Worm (Caenorhabditis elegans) whole organism, L1 larva: ENCODE results near the gene cah-3.
"Not testable (repeated sequence)": the region's sequence is repeated elsewhere in the genome, so short reads cannot be mapped to it uniquely, and the experiment has no call there.

Experiments used
- C16A3.4 ChIP-seq: fragments of 150-350 bp; optimal IDR thresholded peaks from 2 replicates; lab custom pipeline; 2014; ENCODE audit warnings: missing biosample characterization, missing genetic modification characterization
- C34B4.2 ChIP-seq: sonication (generic microtip); optimal IDR thresholded peaks from 2 replicates; lab custom pipeline; 2017; ENCODE audit warnings: mild to moderate bottlenecking, missing genetic modification characterization, missing compliant biosample characterization
- F16B12.6 ChIP-seq: fragments of 150-350 bp; optimal IDR thresholded peaks from 2 replicates; lab custom pipeline; 2014; ENCODE audit warnings: missing biosample characterization, missing genetic modification characterization
- Y116A8C.19 ChIP-seq: sonication (generic microtip); optimal IDR thresholded peaks from 2 replicates; lab custom pipeline; 2016; ENCODE audit warnings: missing compliant biosample characterization, missing genetic modification characterization, borderline replicate concordance
- aly-2 ChIP-seq: fragments of 150-350 bp; optimal IDR thresholded peaks from 2 replicates; lab custom pipeline; 2014; ENCODE audit warnings: missing biosample characterization, missing genetic modification characterization
- ceh-8 ChIP-seq: fragments of 200-800 bp; sonication (Bioruptor generic); optimal IDR thresholded peaks from 2 replicates; lab custom pipeline; 2018; ENCODE audit warnings: mild to moderate bottlenecking, missing genetic modification characterization, moderate library complexity, missing compliant biosample characterization
- ceh-88 ChIP-seq: fragments of 200-800 bp; sonication (Bioruptor generic); IDR thresholded peaks from 2 replicates; pipeline ENCODE4 v1.3.6; 2022; ENCODE audit warnings: missing genetic modification characterization, missing compliant biosample characterization
- ceh-90 ChIP-seq: sonication (generic microtip); optimal IDR thresholded peaks from 2 replicates; lab custom pipeline; 2016; ENCODE audit warnings: missing genetic modification characterization, missing compliant biosample characterization
- dpl-1 ChIP-seq, 3 experiments: fragments of 150-350 bp in 2 of 3; sonication (generic microtip) in 1 of 3; optimal IDR thresholded peaks; 2 replicates each; lab custom pipeline; 2014 to 2017; ENCODE audit warnings: missing biosample characterization in 3 of 3, missing genetic modification characterization in 3 of 3, missing genetic modification reagents in 3 of 3
- egl-27 ChIP-seq, 2 experiments: fragments of 150-350 bp in 1 of 2; sonication (generic microtip); optimal IDR thresholded peaks; 3 replicates each; lab custom pipeline; 2017 to 2018; ENCODE audit warnings: missing biosample characterization in 2 of 2, missing genetic modification characterization in 2 of 2, missing genetic modification reagents in 2 of 2
- elt-2 ChIP-seq: sonication (generic microtip); optimal IDR thresholded peaks from 2 replicates; lab custom pipeline; 2016; ENCODE audit warnings: missing genetic modification characterization, mild to moderate bottlenecking, inconsistent platforms, missing compliant biosample characterization, missing genetic modification reagents
- elt-3 ChIP-seq, 6 experiments: fragments of 150-350 bp in 1 of 6; sonication (generic microtip); optimal IDR thresholded peaks; 2 replicates each; lab custom pipeline; 2017 to 2018; ENCODE audit warnings: missing biosample characterization in 6 of 6, missing genetic modification characterization in 6 of 6, inconsistent platforms in 1 of 6
- fos-1 ChIP-seq: fragments of 150-350 bp; optimal IDR thresholded peaks from 2 replicates; lab custom pipeline; 2014; ENCODE audit warnings: missing biosample characterization, missing genetic modification characterization
- lin-15B ChIP-seq: fragments of 150-350 bp; sonication (generic microtip); optimal IDR thresholded peaks from 3 replicates; lab custom pipeline; 2014; ENCODE audit warnings: missing biosample characterization, missing genetic modification characterization
- lin-35 ChIP-seq, 2 experiments: fragments of 150-350 bp; optimal IDR thresholded peaks; 2 replicates each; lab custom pipeline; 2014; ENCODE audit warnings: missing biosample characterization in 2 of 2, missing genetic modification characterization in 2 of 2, missing genetic modification reagents in 2 of 2
- mdl-1 ChIP-seq, 2 experiments: fragments of 150-350 bp; optimal IDR thresholded peaks; 2 replicates each; lab custom pipeline; 2014 to 2017; ENCODE audit warnings: missing biosample characterization in 2 of 2, missing genetic modification characterization in 2 of 2, inconsistent platforms in 1 of 2
- mep-1 ChIP-seq: fragments of 150-350 bp; optimal IDR thresholded peaks from 2 replicates; lab custom pipeline; 2014; ENCODE audit warnings: missing biosample characterization, missing genetic modification characterization
- nhr-11 ChIP-seq: fragments of 150-350 bp; optimal IDR thresholded peaks from 2 replicates; lab custom pipeline; 2014; ENCODE audit warnings: missing biosample characterization, missing genetic modification characterization
- nhr-20 ChIP-seq: sonication (generic microtip); optimal IDR thresholded peaks from 2 replicates; lab custom pipeline; 2016; ENCODE audit warnings: mild to moderate bottlenecking, missing genetic modification characterization, missing compliant biosample characterization
- nhr-237 ChIP-seq: fragments of 150-350 bp; optimal IDR thresholded peaks from 2 replicates; lab custom pipeline; 2014; ENCODE audit warnings: missing biosample characterization, missing genetic modification characterization
- nhr-76 ChIP-seq: sonication (generic microtip); optimal IDR thresholded peaks from 2 replicates; lab custom pipeline; 2017; ENCODE audit warnings: missing biosample characterization, missing genetic modification characterization
- nhr-77 ChIP-seq: fragments of 150-350 bp; optimal IDR thresholded peaks from 2 replicates; lab custom pipeline; 2014; ENCODE audit warnings: missing biosample characterization, missing genetic modification characterization
- nhr-90 ChIP-seq: sonication (generic microtip); optimal IDR thresholded peaks from 2 replicates; lab custom pipeline; 2016; ENCODE audit warnings: mild to moderate bottlenecking, missing genetic modification characterization, missing compliant biosample characterization; ENCODE audit not compliant: poor library complexity
- pag-3 ChIP-seq: sonication (generic microtip); optimal IDR thresholded peaks from 2 replicates; lab custom pipeline; 2017; ENCODE audit warnings: missing genetic modification characterization, mild to moderate bottlenecking, missing compliant biosample characterization, antibody characterized with exemption, borderline replicate concordance; ENCODE audit not compliant: insufficient read depth
- pax-3 ChIP-seq: fragments of 200-800 bp; sonication (Bioruptor generic); optimal IDR thresholded peaks from 2 replicates; lab custom pipeline; 2018; ENCODE audit warnings: mild to moderate bottlenecking, missing genetic modification characterization, moderate library complexity, missing compliant biosample characterization
- pqm-1 ChIP-seq: sonication (generic microtip); optimal IDR thresholded peaks from 3 replicates; lab custom pipeline; 2017; ENCODE audit warnings: missing biosample characterization, missing genetic modification characterization
- snpc-4 ChIP-seq: fragments of 150-350 bp; optimal IDR thresholded peaks from 2 replicates; lab custom pipeline; 2014; ENCODE audit warnings: missing biosample characterization, missing genetic modification characterization
- snu-23 ChIP-seq: sonication (generic microtip); optimal IDR thresholded peaks from 2 replicates; lab custom pipeline; 2016; ENCODE audit warnings: missing genetic modification characterization, missing compliant biosample characterization
- sox-4 ChIP-seq: sonication (generic microtip); optimal IDR thresholded peaks from 2 replicates; lab custom pipeline; 2016; ENCODE audit warnings: missing genetic modification characterization, missing compliant biosample characterization
- sptf-1 ChIP-seq: fragments of 150-350 bp; optimal IDR thresholded peaks from 2 replicates; lab custom pipeline; 2014; ENCODE audit warnings: missing biosample characterization, missing genetic modification characterization
- sup-37 ChIP-seq: fragments of 200-800 bp; sonication (Bioruptor generic); optimal IDR thresholded peaks from 2 replicates; lab custom pipeline; 2018; ENCODE audit warnings: mild to moderate bottlenecking, missing genetic modification characterization, missing compliant biosample characterization
- unc-130 ChIP-seq: fragments of 150-350 bp; optimal IDR thresholded peaks from 2 replicates; lab custom pipeline; 2017; ENCODE audit warnings: missing biosample characterization, missing genetic modification characterization, inconsistent platforms
- unc-62 ChIP-seq: fragments of 150-350 bp; optimal IDR thresholded peaks from 2 replicates; lab custom pipeline; 2014; ENCODE audit warnings: missing biosample characterization, missing genetic modification reagents, missing genetic modification characterization
- xbp-1 ChIP-seq: sonication (generic microtip); optimal IDR thresholded peaks from 2 replicates; lab custom pipeline; 2016; ENCODE audit warnings: missing genetic modification characterization, missing compliant biosample characterization
- zag-1 ChIP-seq: fragments of 150-350 bp; optimal IDR thresholded peaks from 2 replicates; lab custom pipeline; 2014; ENCODE audit warnings: missing biosample characterization, missing genetic modification characterization
- zip-4 ChIP-seq: fragments of 200-800 bp; sonication (Bioruptor generic); optimal IDR thresholded peaks from 2 replicates; lab custom pipeline; 2018; ENCODE audit warnings: mild to moderate bottlenecking, missing genetic modification characterization, moderate library complexity, missing compliant biosample characterization
- ztf-11 ChIP-seq, 2 experiments: sonication (generic microtip); optimal IDR thresholded peaks; 2 replicates each; lab custom pipeline; 2016 to 2017; ENCODE audit warnings: missing genetic modification characterization in 2 of 2, missing biosample characterization in 1 of 2, missing compliant biosample characterization in 1 of 2

The cah-3 gene

ce11 chrX:16445793-16446248, 41.5 kb upstream of the cah-3 start, which contains the start of gene twf-2 (continued):
- no peak for TF ChIP-seq pqm-1 (tag; lab: Kevin White, UChicago)
- no peak for TF ChIP-seq pax-3 (tag; lab: Kevin White, UChicago)
- TF ChIP-seq snpc-4 (tag; lab: Kevin White, UChicago): peak; percentile 55
- peak; percentile 42 for TF ChIP-seq unc-130 (tag; lab: Kevin White, UChicago)
- TF ChIP-seq xbp-1 (tag; lab: Kevin White, UChicago): peak; percentile 56
- TF ChIP-seq nhr-77 (tag; lab: Kevin White, UChicago): peak; percentile 38
- TF ChIP-seq, all 84 proteins: peak for 42

ce11 chrX:16447116-16447515, 40.2 kb upstream of the cah-3 start:
- TF ChIP-seq Y116A8C.19 (tag; lab: Kevin White, UChicago) (no peak), C34B4.2 (no peak), lin-35 (GFP tag; optimal IDR thresholded peaks at IDR 0.05; lab: Kevin White, UChicago) (no peak), sox-4 (tag; lab: Kevin White, UChicago) (no peak), F16B12.6 (tag; lab: Kevin White, UChicago) (no peak), sptf-1 (tag; lab: Kevin White, UChicago) (no peak), nhr-11 (tag; lab: Kevin White, UChicago) (no peak), egl-27 (tag; optimal IDR thresholded peaks at IDR 0.05; lab: Kevin White, UChicago) (no peak), ceh-8 (no peak), nhr-20 (tag; lab: Kevin White, UChicago) (no peak), fos-1 (tag; lab: Kevin White, UChicago) (no peak), sup-37 (GFP tag; lab: Kevin White, UChicago) (no peak), elt-3 (tag; optimal IDR thresholded peaks at IDR 0.05; lab: Kevin White, UChicago) (no peak), lin-15B (no peak), aly-2 (no peak), ztf-11 (tag; optimal IDR thresholded peaks at IDR 0.05; lab: Kevin White, UChicago) (no peak), mep-1 (tag; lab: Kevin White, UChicago) (no peak), snu-23 (no peak)

ce11 chrX:16451124-16451523, 36.2 kb upstream of the cah-3 start:
- TF ChIP-seq zip-4 (GFP tag; lab: Kevin White, UChicago) (no peak), ceh-90 (tag; lab: Kevin White, UChicago) (no peak), ceh-88 (GFP tag; lab: Robert Waterston, UW) (no peak), elt-2 (tag; lab: Kevin White, UChicago) (no peak), C16A3.4 (tag; lab: Kevin White, UChicago) (no peak), zag-1 (no peak), ceh-8 (no peak), mep-1 (tag; lab: Kevin White, UChicago) (no peak)

- not testable (repeated sequence) for TF ChIP-seq fos-1 (tag; lab: Kevin White, UChicago); unc-62; mdl-1 (tag; optimal IDR thresholded peaks at IDR 0.05; lab: Kevin White, UChicago)
These were observed 35.6 kb upstream of the cah-3 start, which contains the start of gene F38E9.4 for ce11 chrX:16451642-16452041. TSS of gene F38E9.4 (plus strand) at chrX:16451942.

- TF ChIP-seq pag-3 (tag; lab: Kevin White, UChicago): no peak
- TF ChIP-seq nhr-90: no peak
- TF ChIP-seq elt-2 (tag; lab: Kevin White, UChicago): peak; percentile 69
- no peak for TF ChIP-seq unc-130 (tag; lab: Kevin White, UChicago)
- TF ChIP-seq aly-2: no peak
- no peak for TF ChIP-seq dpl-1 (GFP tag; optimal IDR thresholded peaks at IDR 0.05; lab: Kevin White, UChicago)
- no peak for TF ChIP-seq nhr-11 (tag; lab: Kevin White, UChicago)
- TF ChIP-seq nhr-237: no peak
- no peak for TF ChIP-seq nhr-76 (tag; lab: Kevin White, UChicago)
These were observed 30.6 kb upstream of the cah-3 start, which contains the start of gene nas-39 for ce11 chrX:16456659-16457058. TSS of gene nas-39 (plus strand) at chrX:16456927.
